Fruit fly (Drosophila melanogaster) whole organism, prepupa: ENCODE data around the gene jhamt.

ENCODE experiments used
- Blimp-1 ChIP-seq: fragments of 200-800 bp; sonication (Bioruptor generic); optimal IDR thresholded peaks from 3 replicates; lab custom pipeline; 2017; ENCODE audit warnings: missing biosample characterization, missing genetic modification characterization, mild to moderate bottlenecking, moderate library complexity, missing genetic modification reagents
- CG10631 ChIP-seq: fragments of 200-800 bp; sonication (Bioruptor generic); optimal IDR thresholded peaks from 2 replicates; lab custom pipeline; 2016; ENCODE audit warnings: missing biosample characterization, missing genetic modification characterization
- CG10669 ChIP-seq: fragments of 200-800 bp; sonication (Bioruptor generic); optimal IDR thresholded peaks from 3 replicates; lab custom pipeline; 2018; ENCODE audit warnings: missing biosample characterization, mild to moderate bottlenecking, missing genetic modification characterization, moderate library complexity
- CG11762 ChIP-seq: fragments of 200-800 bp; sonication (Bioruptor generic); optimal IDR thresholded peaks from 3 replicates; lab custom pipeline; 2016; ENCODE audit warnings: missing biosample characterization, missing genetic modification characterization; ENCODE audit not compliant: insufficient read depth
- CG11902 ChIP-seq: fragments of 200-800 bp; sonication (Bioruptor generic); optimal IDR thresholded peaks from 3 replicates; lab custom pipeline; 2016; ENCODE audit warnings: missing biosample characterization, missing genetic modification characterization
- CG15336 ChIP-seq: fragments of 200-800 bp; sonication (Bioruptor generic); IDR thresholded peaks from 2 replicates; pipeline ENCODE4 v1.3.6; 2022; ENCODE audit warnings: missing biosample characterization, missing genetic modification characterization
- CG16779 ChIP-seq: fragments of 200-800 bp; sonication (Bioruptor generic); optimal IDR thresholded peaks from 3 replicates; lab custom pipeline; 2017; ENCODE audit warnings: missing biosample characterization, mild to moderate bottlenecking, missing genetic modification characterization
- CG3032 ChIP-seq: fragments of 200-800 bp; optimal IDR thresholded peaks from 2 replicates; lab custom pipeline; 2019; ENCODE audit warnings: missing biosample characterization, mild to moderate bottlenecking, missing genetic modification characterization, moderate library complexity
- CG31627 ChIP-seq: fragments of 200-800 bp; sonication (Bioruptor generic); optimal IDR thresholded peaks from 3 replicates; lab custom pipeline; 2016; ENCODE audit warnings: missing biosample characterization, missing genetic modification characterization
- CG34406 ChIP-seq: fragments of 200-800 bp; sonication (Bioruptor generic); optimal IDR thresholded peaks from 3 replicates; lab custom pipeline; 2016; ENCODE audit warnings: missing biosample characterization, missing genetic modification characterization
- CG3919 ChIP-seq: fragments of 200-800 bp; sonication (Bioruptor generic); optimal IDR thresholded peaks from 3 replicates; lab custom pipeline; 2016; ENCODE audit warnings: missing biosample characterization, missing genetic modification characterization
- CG6792 ChIP-seq: fragments of 200-800 bp; sonication (Bioruptor generic); optimal IDR thresholded peaks from 3 replicates; lab custom pipeline; 2016; ENCODE audit warnings: missing biosample characterization, missing genetic modification characterization
- CG6808 ChIP-seq: fragments of 200-800 bp; sonication (Bioruptor generic); optimal IDR thresholded peaks from 3 replicates; lab custom pipeline; 2017; ENCODE audit warnings: missing biosample characterization, missing genetic modification characterization, mild to moderate bottlenecking, moderate library complexity, missing genetic modification reagents
- CG6854 ChIP-seq: fragments of 200-800 bp; sonication (Bioruptor generic); optimal IDR thresholded peaks from 2 replicates; lab custom pipeline; 2017; ENCODE audit warnings: missing biosample characterization, mild to moderate bottlenecking, missing genetic modification characterization
- CG7368 ChIP-seq: fragments of 200-800 bp; sonication (Bioruptor generic); optimal IDR thresholded peaks from 3 replicates; lab custom pipeline; 2016; ENCODE audit warnings: missing biosample characterization, missing genetic modification characterization
- CG8119 ChIP-seq: fragments of 200-800 bp; sonication (Bioruptor generic); IDR thresholded peaks from 3 replicates; pipeline ENCODE4 v1.3.6; 2022; ENCODE audit warnings: missing biosample characterization, missing genetic modification characterization
- CG8319 ChIP-seq: fragments of 200-800 bp; sonication (Bioruptor generic); optimal IDR thresholded peaks from 3 replicates; lab custom pipeline; 2016; ENCODE audit warnings: missing biosample characterization, missing genetic modification characterization
- CG8632 ChIP-seq: fragments of 200-800 bp; sonication (Bioruptor generic); optimal IDR thresholded peaks from 3 replicates; lab custom pipeline; 2016; ENCODE audit warnings: missing biosample characterization, missing genetic modification characterization
- CG9139 ChIP-seq: fragments of 200-800 bp; sonication (Bioruptor generic); optimal IDR thresholded peaks from 3 replicates; lab custom pipeline; 2017; ENCODE audit warnings: missing biosample characterization, mild to moderate bottlenecking, missing genetic modification characterization
- Eip75B ChIP-seq: fragments of 200-800 bp; sonication (Bioruptor generic); optimal IDR thresholded peaks from 3 replicates; lab custom pipeline; 2016; ENCODE audit warnings: missing biosample characterization, missing genetic modification characterization
- Eip93F ChIP-seq: fragments of 200-800 bp; sonication (Bioruptor generic); optimal IDR thresholded peaks from 2 replicates; lab custom pipeline; 2016; ENCODE audit warnings: missing biosample characterization, mild to moderate bottlenecking, missing genetic modification characterization
- Ets96B ChIP-seq: fragments of 200-800 bp; optimal IDR thresholded peaks from 2 replicates; lab custom pipeline; 2019; ENCODE audit warnings: missing biosample characterization, mild to moderate bottlenecking, missing genetic modification characterization, moderate library complexity
- Gug ChIP-seq: fragments of 200-800 bp; sonication (Bioruptor generic); IDR thresholded peaks from 2 replicates; pipeline ENCODE4 v1.3.6; 2022; ENCODE audit warnings: missing biosample characterization, missing genetic modification characterization
- Hr38 ChIP-seq: sonication (Bioruptor generic); optimal IDR thresholded peaks from 2 replicates; lab custom pipeline; 2016; ENCODE audit warnings: missing biosample characterization, missing genetic modification characterization
- Hr4 ChIP-seq: fragments of 200-800 bp; sonication (Bioruptor generic); optimal IDR thresholded peaks from 3 replicates; lab custom pipeline; 2016; ENCODE audit warnings: missing biosample characterization, missing genetic modification characterization
- Lpt ChIP-seq: fragments of 200-800 bp; sonication (Bioruptor generic); optimal IDR thresholded peaks from 3 replicates; lab custom pipeline; 2016; ENCODE audit warnings: missing biosample characterization, missing genetic modification characterization
- Met ChIP-seq: fragments of 200-800 bp; sonication (Bioruptor generic); optimal IDR thresholded peaks from 3 replicates; lab custom pipeline; 2016; ENCODE audit warnings: missing biosample characterization, missing genetic modification characterization
- Smox ChIP-seq: fragments of 200-800 bp; sonication (Bioruptor generic); optimal IDR thresholded peaks from 3 replicates; lab custom pipeline; 2016; ENCODE audit warnings: missing biosample characterization, missing genetic modification characterization
- Sox102F ChIP-seq: fragments of 200-800 bp; sonication (Bioruptor generic); optimal IDR thresholded peaks from 2 replicates; lab custom pipeline; 2016; ENCODE audit warnings: missing biosample characterization, mild to moderate bottlenecking, missing genetic modification characterization
- Sox14 ChIP-seq: fragments of 200-800 bp; sonication (Bioruptor generic); optimal IDR thresholded peaks from 3 replicates; lab custom pipeline; 2016; ENCODE audit warnings: missing biosample characterization, missing genetic modification characterization
- Sox15 ChIP-seq: fragments of 200-800 bp; sonication (Bioruptor generic); optimal IDR thresholded peaks from 3 replicates; lab custom pipeline; 2016; ENCODE audit warnings: missing biosample characterization, missing genetic modification characterization
- achi ChIP-seq: fragments of 200-800 bp; sonication (Bioruptor generic); optimal IDR thresholded peaks from 3 replicates; lab custom pipeline; 2016; ENCODE audit warnings: missing biosample characterization, missing genetic modification characterization
- acj6 ChIP-seq: fragments of 200-800 bp; sonication (Bioruptor generic); optimal IDR thresholded peaks from 3 replicates; lab custom pipeline; 2016; ENCODE audit warnings: missing biosample characterization, missing genetic modification characterization
- cyc ChIP-seq: fragments of 200-800 bp; sonication (Bioruptor generic); optimal IDR thresholded peaks from 3 replicates; lab custom pipeline; 2016; ENCODE audit warnings: missing biosample characterization, missing genetic modification characterization
- dac ChIP-seq: fragments of 200-800 bp; sonication (Bioruptor generic); optimal IDR thresholded peaks from 2 replicates; lab custom pipeline; 2017; ENCODE audit warnings: missing biosample characterization, mild to moderate bottlenecking, missing genetic modification characterization
- dsx ChIP-seq: fragments of 200-800 bp; optimal IDR thresholded peaks from 3 replicates; lab custom pipeline; 2019; ENCODE audit warnings: missing biosample characterization, mild to moderate bottlenecking, missing genetic modification characterization, moderate library complexity; ENCODE audit not compliant: poor library complexity, severe bottlenecking
- eg ChIP-seq: fragments of 200-800 bp; sonication (Bioruptor generic); IDR thresholded peaks from 3 replicates; pipeline ENCODE4 v1.3.6; 2022; ENCODE audit warnings: missing biosample characterization, missing genetic modification characterization
- fd59A ChIP-seq: fragments of 200-800 bp; sonication (Bioruptor generic); optimal IDR thresholded peaks from 2 replicates; lab custom pipeline; 2017; ENCODE audit warnings: missing biosample characterization, mild to moderate bottlenecking, missing genetic modification characterization, missing genetic modification reagents
- fd85E ChIP-seq: fragments of 200-800 bp; sonication (Bioruptor generic); optimal IDR thresholded peaks from 3 replicates; lab custom pipeline; 2016; ENCODE audit warnings: missing biosample characterization, missing genetic modification characterization
- lz ChIP-seq: fragments of 200-800 bp; sonication (Bioruptor generic); optimal IDR thresholded peaks from 3 replicates; lab custom pipeline; 2016; ENCODE audit warnings: missing biosample characterization, missing genetic modification characterization
- net ChIP-seq: fragments of 200-800 bp; sonication (Bioruptor generic); optimal IDR thresholded peaks from 3 replicates; lab custom pipeline; 2016; ENCODE audit warnings: missing biosample characterization, missing genetic modification characterization
- pdm3 ChIP-seq: fragments of 200-800 bp; sonication (Bioruptor generic); optimal IDR thresholded peaks from 3 replicates; lab custom pipeline; 2016; ENCODE audit warnings: missing biosample characterization, missing genetic modification characterization
- spab ChIP-seq: fragments of 200-800 bp; sonication (Bioruptor generic); optimal IDR thresholded peaks from 2 replicates; lab custom pipeline; 2017; ENCODE audit warnings: missing biosample characterization, mild to moderate bottlenecking, missing genetic modification characterization, missing genetic modification reagents
- ss ChIP-seq, 2 experiments: fragments of 200-800 bp; sonication (Bioruptor generic); optimal IDR thresholded peaks; 2 replicates in 1 of 2; 3 replicates in 1 of 2; lab custom pipeline; 2017 to 2018; ENCODE audit warnings: mild to moderate bottlenecking in 2 of 2, missing biosample characterization in 2 of 2, missing genetic modification characterization in 2 of 2, moderate library complexity in 1 of 2
- svp ChIP-seq: fragments of 200-800 bp; sonication (Bioruptor generic); peaks from one replicate; lab custom pipeline; 2016; ENCODE audit warnings: missing biosample characterization, missing genetic modification characterization
- topi ChIP-seq: fragments of 200-800 bp; sonication (Bioruptor generic); optimal IDR thresholded peaks from 3 replicates; lab custom pipeline; 2016; ENCODE audit warnings: missing biosample characterization, missing genetic modification characterization
- vri ChIP-seq: fragments of 200-800 bp; sonication (Bioruptor generic); optimal IDR thresholded peaks from 3 replicates; lab custom pipeline; 2016; ENCODE audit warnings: missing biosample characterization, mild to moderate bottlenecking, missing genetic modification characterization

The jhamt gene

DNA sequence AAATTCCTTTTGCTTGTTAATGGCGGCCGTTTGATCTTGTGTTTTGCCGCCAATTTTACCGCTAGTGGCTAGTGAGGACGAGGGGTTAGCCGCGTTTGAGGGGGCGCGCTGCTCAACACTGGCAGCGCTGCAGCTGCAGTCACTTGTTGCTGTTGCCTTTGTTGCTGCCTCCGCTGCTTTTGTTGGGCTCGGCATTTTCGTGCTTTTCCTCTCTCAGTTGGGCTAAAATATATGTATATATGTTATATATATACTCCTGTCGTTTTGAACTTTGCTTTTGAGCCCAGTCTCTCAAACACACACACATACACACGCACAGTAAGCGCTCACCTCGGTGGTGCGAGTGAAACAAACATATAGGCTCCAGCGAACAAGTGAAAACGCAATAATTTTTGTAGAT, 40.9 kb upstream of the jhamt start (continued):
- TF ChIP-seq CG3919 (GFP tag; lab: Kevin White, UChicago) (no peak), dsx (GFP tag; lab: Kevin White, UChicago) (no peak), cyc (GFP tag; lab: Kevin White, UChicago) (no peak), CG16779 (tag; lab: Kevin White, UChicago) (peak; percentile 58), CG8319 (GFP tag; lab: Kevin White, UChicago) (no peak), net (GFP tag; lab: Kevin White, UChicago) (peak; percentile 8), Hr38 (GFP tag; lab: Kevin White, UChicago) (no peak), svp (peak; percentile 89), Blimp-1 (GFP tag; lab: Kevin White, UChicago) (peak; percentile 31), CG9139 (GFP tag; lab: Kevin White, UChicago) (peak; percentile 48)

dm6 chr2L:16325515-16326257, 40.0 kb upstream of the jhamt start, which contains the start of gene cact:
cact (minus strand) TSS chr2L:16326207.
- TF ChIP-seq topi (GFP tag; lab: Kevin White, UChicago) (peak; percentile 92), fd59A (GFP tag; lab: Kevin White, UChicago) (peak; percentile 86), dsx (GFP tag; lab: Kevin White, UChicago) (peak; percentile 85), CG6808 (GFP tag; lab: Kevin White, UChicago) (peak; percentile 68), CG6854 (GFP tag; lab: Kevin White, UChicago) (peak; percentile 49), net (GFP tag; lab: Kevin White, UChicago) (peak; percentile 93), CG8119 (peak; percentile 92), eg (GFP tag; lab: Robert Waterston, UW) (peak; percentile 92), Ets96B (tag; lab: Kevin White, UChicago) (peak; percentile 93), cyc (GFP tag; lab: Kevin White, UChicago) (peak; percentile 94), vri (GFP tag; lab: Kevin White, UChicago) (peak; percentile 84), achi (GFP tag; lab: Kevin White, UChicago) (peak; percentile 92), CG8632 (GFP tag; lab: Kevin White, UChicago) (peak; percentile 88), Hr4 (GFP tag; lab: Kevin White, UChicago) (peak; percentile 96), Lpt (GFP tag; lab: Kevin White, UChicago) (peak; percentile 85), dac (GFP tag; lab: Kevin White, UChicago) (peak; percentile 87), Eip75B (GFP tag; lab: Kevin White, UChicago) (peak; percentile 95), ss (GFP tag; optimal IDR thresholded peaks at IDR 0.05; lab: Kevin White, UChicago) (peak; percentile 53 to 60), CG3032 (tag; lab: Kevin White, UChicago) (peak; percentile 88), Sox14 (peak; percentile 94), CG16779 (tag; lab: Kevin White, UChicago) (peak; percentile 84), Eip93F (GFP tag; lab: Kevin White, UChicago) (peak; percentile 91), Met (GFP tag; lab: Kevin White, UChicago) (peak; percentile 94), pdm3 (GFP tag; lab: Kevin White, UChicago) (peak; percentile 94), spab (GFP tag; lab: Kevin White, UChicago) (peak; percentile 69), Sox15 (GFP tag; lab: Kevin White, UChicago) (peak; percentile 89), Sox102F (GFP tag; lab: Kevin White, UChicago) (peak; percentile 92), CG31627 (GFP tag; lab: Kevin White, UChicago) (peak; percentile 97), Hr38 (GFP tag; lab: Kevin White, UChicago) (peak; percentile 59), lz (GFP tag; lab: Kevin White, UChicago) (peak; percentile 96), CG11902 (GFP tag; lab: Kevin White, UChicago) (peak; percentile 82), CG11762 (peak; percentile 63), svp (peak; percentile 94), CG34406 (GFP tag; lab: Kevin White, UChicago) (peak; percentile 92), CG7368 (GFP tag; lab: Kevin White, UChicago) (peak; percentile 78), CG10631 (peak; percentile 93), acj6 (GFP tag; lab: Kevin White, UChicago) (peak; percentile 93), Smox (peak; percentile 95), fd85E (GFP tag; lab: Kevin White, UChicago) (peak; percentile 52), CG10669 (GFP tag; lab: Kevin White, UChicago) (peak; percentile 85), Gug (GFP tag; lab: Robert Waterston, UW) (peak; percentile 91), CG15336 (GFP tag; lab: Robert Waterston, UW) (peak; percentile 93), CG6792 (GFP tag; lab: Kevin White, UChicago) (peak; percentile 91)
